Fruit fly (Drosophila melanogaster) whole organism, prepupa: ENCODE measurements around the gene CG13312.

Experiments
- Blimp-1 ChIP-seq: fragments of 200-800 bp; sonication (Bioruptor generic); optimal IDR thresholded peaks from 3 replicates; lab custom pipeline; 2017; ENCODE audit warnings: missing biosample characterization, missing genetic modification characterization, mild to moderate bottlenecking, moderate library complexity, missing genetic modification reagents
- CG10631 ChIP-seq: fragments of 200-800 bp; sonication (Bioruptor generic); optimal IDR thresholded peaks from 2 replicates; lab custom pipeline; 2016; ENCODE audit warnings: missing biosample characterization, missing genetic modification characterization
- CG10669 ChIP-seq: fragments of 200-800 bp; sonication (Bioruptor generic); optimal IDR thresholded peaks from 3 replicates; lab custom pipeline; 2018; ENCODE audit warnings: missing biosample characterization, mild to moderate bottlenecking, missing genetic modification characterization, moderate library complexity
- CG11294 ChIP-seq: fragments of 200-800 bp; sonication (Bioruptor generic); IDR thresholded peaks from 2 replicates; pipeline ENCODE4 v1.3.6; 2022; ENCODE audit warnings: missing biosample characterization, missing genetic modification characterization
- CG11762 ChIP-seq: fragments of 200-800 bp; sonication (Bioruptor generic); optimal IDR thresholded peaks from 3 replicates; lab custom pipeline; 2016; ENCODE audit warnings: missing biosample characterization, missing genetic modification characterization; ENCODE audit not compliant: insufficient read depth
- CG11902 ChIP-seq: fragments of 200-800 bp; sonication (Bioruptor generic); optimal IDR thresholded peaks from 3 replicates; lab custom pipeline; 2016; ENCODE audit warnings: missing biosample characterization, missing genetic modification characterization
- CG15336 ChIP-seq: fragments of 200-800 bp; sonication (Bioruptor generic); IDR thresholded peaks from 2 replicates; pipeline ENCODE4 v1.3.6; 2022; ENCODE audit warnings: missing biosample characterization, missing genetic modification characterization
- CG1621 ChIP-seq: fragments of 200-800 bp; sonication (Bioruptor generic); optimal IDR thresholded peaks from 3 replicates; lab custom pipeline; 2018; ENCODE audit warnings: missing biosample characterization, mild to moderate bottlenecking, missing genetic modification characterization
- CG16779 ChIP-seq: fragments of 200-800 bp; sonication (Bioruptor generic); optimal IDR thresholded peaks from 3 replicates; lab custom pipeline; 2017; ENCODE audit warnings: missing biosample characterization, mild to moderate bottlenecking, missing genetic modification characterization
- CG31627 ChIP-seq: fragments of 200-800 bp; sonication (Bioruptor generic); optimal IDR thresholded peaks from 3 replicates; lab custom pipeline; 2016; ENCODE audit warnings: missing biosample characterization, missing genetic modification characterization
- CG32006 ChIP-seq: fragments of 200-800 bp; sonication (Bioruptor generic); optimal IDR thresholded peaks from 3 replicates; lab custom pipeline; 2017; ENCODE audit warnings: missing biosample characterization, mild to moderate bottlenecking, missing genetic modification characterization
- CG34406 ChIP-seq: fragments of 200-800 bp; sonication (Bioruptor generic); optimal IDR thresholded peaks from 3 replicates; lab custom pipeline; 2016; ENCODE audit warnings: missing biosample characterization, missing genetic modification characterization
- CG3919 ChIP-seq: fragments of 200-800 bp; sonication (Bioruptor generic); optimal IDR thresholded peaks from 3 replicates; lab custom pipeline; 2016; ENCODE audit warnings: missing biosample characterization, missing genetic modification characterization
- CG6163 ChIP-seq: fragments of 200-800 bp; sonication (Bioruptor generic); IDR thresholded peaks from 3 replicates; pipeline ENCODE4 v1.3.6; 2022; ENCODE audit warnings: missing biosample characterization, missing genetic modification characterization
- CG6276 ChIP-seq: fragments of 200-800 bp; sonication (Bioruptor generic); optimal IDR thresholded peaks from 2 replicates; lab custom pipeline; 2017; ENCODE audit warnings: missing biosample characterization, mild to moderate bottlenecking, missing genetic modification characterization
- CG6808 ChIP-seq: fragments of 200-800 bp; sonication (Bioruptor generic); optimal IDR thresholded peaks from 3 replicates; lab custom pipeline; 2017; ENCODE audit warnings: missing biosample characterization, missing genetic modification characterization, mild to moderate bottlenecking, moderate library complexity, missing genetic modification reagents
- CG7368 ChIP-seq: fragments of 200-800 bp; sonication (Bioruptor generic); optimal IDR thresholded peaks from 3 replicates; lab custom pipeline; 2016; ENCODE audit warnings: missing biosample characterization, missing genetic modification characterization
- CG8319 ChIP-seq: fragments of 200-800 bp; sonication (Bioruptor generic); optimal IDR thresholded peaks from 3 replicates; lab custom pipeline; 2016; ENCODE audit warnings: missing biosample characterization, missing genetic modification characterization
- CG9139 ChIP-seq: fragments of 200-800 bp; sonication (Bioruptor generic); optimal IDR thresholded peaks from 3 replicates; lab custom pipeline; 2017; ENCODE audit warnings: missing biosample characterization, mild to moderate bottlenecking, missing genetic modification characterization
- Eip75B ChIP-seq: fragments of 200-800 bp; sonication (Bioruptor generic); optimal IDR thresholded peaks from 3 replicates; lab custom pipeline; 2016; ENCODE audit warnings: missing biosample characterization, missing genetic modification characterization
- Eip78C ChIP-seq: fragments of 200-800 bp; sonication (Bioruptor generic); peaks from one replicate; lab custom pipeline; 2016; ENCODE audit warnings: missing biosample characterization, missing genetic modification characterization
- Ets21C ChIP-seq: fragments of 200-800 bp; sonication (Bioruptor generic); optimal IDR thresholded peaks from 3 replicates; lab custom pipeline; 2016; ENCODE audit warnings: missing biosample characterization, missing genetic modification characterization
- Ets96B ChIP-seq: fragments of 200-800 bp; optimal IDR thresholded peaks from 2 replicates; lab custom pipeline; 2019; ENCODE audit warnings: missing biosample characterization, mild to moderate bottlenecking, missing genetic modification characterization, moderate library complexity
- Gug ChIP-seq: fragments of 200-800 bp; sonication (Bioruptor generic); IDR thresholded peaks from 2 replicates; pipeline ENCODE4 v1.3.6; 2022; ENCODE audit warnings: missing biosample characterization, missing genetic modification characterization
- Hr38 ChIP-seq: sonication (Bioruptor generic); optimal IDR thresholded peaks from 2 replicates; lab custom pipeline; 2016; ENCODE audit warnings: missing biosample characterization, missing genetic modification characterization
- Hr4 ChIP-seq: fragments of 200-800 bp; sonication (Bioruptor generic); optimal IDR thresholded peaks from 3 replicates; lab custom pipeline; 2016; ENCODE audit warnings: missing biosample characterization, missing genetic modification characterization
- Lpt ChIP-seq: fragments of 200-800 bp; sonication (Bioruptor generic); optimal IDR thresholded peaks from 3 replicates; lab custom pipeline; 2016; ENCODE audit warnings: missing biosample characterization, missing genetic modification characterization
- Met ChIP-seq: fragments of 200-800 bp; sonication (Bioruptor generic); optimal IDR thresholded peaks from 3 replicates; lab custom pipeline; 2016; ENCODE audit warnings: missing biosample characterization, missing genetic modification characterization
- Smox ChIP-seq: fragments of 200-800 bp; sonication (Bioruptor generic); optimal IDR thresholded peaks from 3 replicates; lab custom pipeline; 2016; ENCODE audit warnings: missing biosample characterization, missing genetic modification characterization
- Sox102F ChIP-seq: fragments of 200-800 bp; sonication (Bioruptor generic); optimal IDR thresholded peaks from 2 replicates; lab custom pipeline; 2016; ENCODE audit warnings: missing biosample characterization, mild to moderate bottlenecking, missing genetic modification characterization
- Sox14 ChIP-seq: fragments of 200-800 bp; sonication (Bioruptor generic); optimal IDR thresholded peaks from 3 replicates; lab custom pipeline; 2016; ENCODE audit warnings: missing biosample characterization, missing genetic modification characterization
- Sox15 ChIP-seq: fragments of 200-800 bp; sonication (Bioruptor generic); optimal IDR thresholded peaks from 3 replicates; lab custom pipeline; 2016; ENCODE audit warnings: missing biosample characterization, missing genetic modification characterization
- achi ChIP-seq: fragments of 200-800 bp; sonication (Bioruptor generic); optimal IDR thresholded peaks from 3 replicates; lab custom pipeline; 2016; ENCODE audit warnings: missing biosample characterization, missing genetic modification characterization
- acj6 ChIP-seq: fragments of 200-800 bp; sonication (Bioruptor generic); optimal IDR thresholded peaks from 3 replicates; lab custom pipeline; 2016; ENCODE audit warnings: missing biosample characterization, missing genetic modification characterization
- cyc ChIP-seq: fragments of 200-800 bp; sonication (Bioruptor generic); optimal IDR thresholded peaks from 3 replicates; lab custom pipeline; 2016; ENCODE audit warnings: missing biosample characterization, missing genetic modification characterization
- eg ChIP-seq: fragments of 200-800 bp; sonication (Bioruptor generic); IDR thresholded peaks from 3 replicates; pipeline ENCODE4 v1.3.6; 2022; ENCODE audit warnings: missing biosample characterization, missing genetic modification characterization
- esn ChIP-seq: fragments of 200-800 bp; sonication (Bioruptor generic); optimal IDR thresholded peaks from 2 replicates; lab custom pipeline; 2016; ENCODE audit warnings: missing biosample characterization, mild to moderate bottlenecking, missing genetic modification characterization, moderate library complexity
- fd59A ChIP-seq: fragments of 200-800 bp; sonication (Bioruptor generic); optimal IDR thresholded peaks from 2 replicates; lab custom pipeline; 2017; ENCODE audit warnings: missing biosample characterization, mild to moderate bottlenecking, missing genetic modification characterization, missing genetic modification reagents
- fd85E ChIP-seq: fragments of 200-800 bp; sonication (Bioruptor generic); optimal IDR thresholded peaks from 3 replicates; lab custom pipeline; 2016; ENCODE audit warnings: missing biosample characterization, missing genetic modification characterization
- fkh ChIP-seq: fragments of 200-800 bp; sonication (Bioruptor generic); optimal IDR thresholded peaks from 3 replicates; lab custom pipeline; 2017; ENCODE audit warnings: missing biosample characterization, mild to moderate bottlenecking, missing genetic modification characterization, moderate library complexity
- lz ChIP-seq: fragments of 200-800 bp; sonication (Bioruptor generic); optimal IDR thresholded peaks from 3 replicates; lab custom pipeline; 2016; ENCODE audit warnings: missing biosample characterization, missing genetic modification characterization
- net ChIP-seq: fragments of 200-800 bp; sonication (Bioruptor generic); optimal IDR thresholded peaks from 3 replicates; lab custom pipeline; 2016; ENCODE audit warnings: missing biosample characterization, missing genetic modification characterization
- ss ChIP-seq, 2 experiments: fragments of 200-800 bp; sonication (Bioruptor generic); optimal IDR thresholded peaks; 2 replicates in 1 of 2; 3 replicates in 1 of 2; lab custom pipeline; 2017 to 2018; ENCODE audit warnings: mild to moderate bottlenecking in 2 of 2, missing biosample characterization in 2 of 2, missing genetic modification characterization in 2 of 2, moderate library complexity in 1 of 2
- svp ChIP-seq: fragments of 200-800 bp; sonication (Bioruptor generic); peaks from one replicate; lab custom pipeline; 2016; ENCODE audit warnings: missing biosample characterization, missing genetic modification characterization
- topi ChIP-seq: fragments of 200-800 bp; sonication (Bioruptor generic); optimal IDR thresholded peaks from 3 replicates; lab custom pipeline; 2016; ENCODE audit warnings: missing biosample characterization, missing genetic modification characterization
- vri ChIP-seq: fragments of 200-800 bp; sonication (Bioruptor generic); optimal IDR thresholded peaks from 3 replicates; lab custom pipeline; 2016; ENCODE audit warnings: missing biosample characterization, mild to moderate bottlenecking, missing genetic modification characterization

CG13312 gene

DNA sequence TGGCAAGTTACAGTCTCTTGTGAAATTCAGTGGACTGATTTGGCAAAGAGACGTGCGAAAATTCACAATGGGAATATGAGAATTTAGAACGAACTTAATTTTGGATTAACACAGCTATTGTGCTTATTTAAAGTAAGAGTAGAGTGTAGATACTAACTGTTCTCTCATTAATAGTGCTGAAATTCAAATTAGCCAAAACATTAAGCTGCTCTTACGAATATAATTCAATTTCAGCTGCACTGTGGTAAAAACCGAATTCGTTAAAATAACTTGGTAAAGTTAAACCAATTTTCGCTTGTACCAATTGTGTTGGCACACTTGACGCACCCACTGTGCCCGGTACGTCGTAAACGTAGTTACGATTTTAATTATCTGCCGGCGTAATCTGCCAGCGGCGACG lies 39.1 kb downstream of the CG13312 start (continued):
- TF ChIP-seq CG16779 (peak; percentile 35), ss (GFP tag; optimal IDR thresholded peaks at IDR 0.05; lab: Kevin White, UChicago) (peak; percentile 35 to 71), CG32006 (peak; percentile 84), CG3919 (GFP tag; lab: Kevin White, UChicago) (peak; percentile 74), CG9139 (peak; percentile 30), net (GFP tag; lab: Kevin White, UChicago) (peak; percentile 79), eg (GFP tag; lab: Robert Waterston, UW) (peak; percentile 74), Smox (GFP tag; lab: Kevin White, UChicago) (peak; percentile 49), fd85E (no peak), CG31627 (GFP tag; lab: Kevin White, UChicago) (peak; percentile 72), acj6 (peak; percentile 73), Gug (GFP tag; lab: Robert Waterston, UW) (peak; percentile 48; the same call in 1 of the 2 replicates), Eip78C (GFP tag; lab: Kevin White, UChicago) (peak; percentile 95), Met (GFP tag; lab: Kevin White, UChicago) (peak; percentile 69), svp (GFP tag; lab: Kevin White, UChicago) (peak; percentile 80), cyc (GFP tag; lab: Kevin White, UChicago) (peak; percentile 56), CG11902 (GFP tag; lab: Kevin White, UChicago) (peak; percentile 63), CG15336 (GFP tag; lab: Robert Waterston, UW) (peak; percentile 62), Sox15 (GFP tag; lab: Kevin White, UChicago) (peak; percentile 73), CG6808 (GFP tag; lab: Kevin White, UChicago) (peak; percentile 72), esn (GFP tag; lab: Kevin White, UChicago) (peak; percentile 70), fkh (no peak), CG7368 (GFP tag; lab: Kevin White, UChicago) (peak; percentile 58), lz (GFP tag; lab: Kevin White, UChicago) (peak; percentile 66), Ets21C (peak; percentile 57), CG34406 (GFP tag; lab: Kevin White, UChicago) (peak; percentile 65), CG10631 (peak; percentile 66)
- TF ChIP-seq, all 60 proteins: peak for 55

DNA sequence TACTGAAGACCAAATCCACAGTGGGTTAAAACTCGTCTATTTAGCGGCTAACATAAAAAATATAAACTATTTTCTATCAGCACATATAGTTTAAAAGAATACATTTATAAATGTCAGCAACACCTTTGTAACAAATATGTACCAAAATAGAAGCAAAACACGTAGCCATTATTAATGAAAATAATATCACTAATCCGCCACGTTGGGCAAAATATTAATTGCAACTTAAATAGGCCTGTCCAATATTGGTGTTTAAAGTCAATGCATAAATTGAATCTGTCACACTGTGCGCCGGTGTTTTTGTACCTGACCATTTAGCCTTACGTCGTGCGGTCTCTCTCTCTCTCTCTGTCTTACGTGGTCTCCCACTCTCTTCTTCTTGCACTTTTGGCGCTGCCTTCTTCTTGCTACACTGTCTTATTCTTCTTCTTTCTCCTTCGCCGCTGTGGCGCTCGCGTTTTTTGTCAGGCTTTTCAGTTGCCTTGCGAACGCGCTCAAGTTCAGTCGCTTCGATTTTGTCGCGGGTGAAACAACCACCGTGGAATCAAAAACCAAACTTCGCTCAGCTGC lies 41.0 kb downstream of the CG13312 start:
- TF ChIP-seq vri (GFP tag; lab: Kevin White, UChicago) (peak; percentile 94), acj6 (peak; percentile 99), Met (GFP tag; lab: Kevin White, UChicago) (peak; percentile 99), Lpt (GFP tag; lab: Kevin White, UChicago) (peak; percentile 87), Blimp-1 (GFP tag; lab: Kevin White, UChicago) (peak; percentile 94), CG34406 (GFP tag; lab: Kevin White, UChicago) (peak; percentile 98), Sox102F (GFP tag; lab: Kevin White, UChicago) (peak; percentile 98), CG1621 (tag; lab: Kevin White, UChicago) (peak; percentile 98), CG10631 (peak; percentile 98), CG7368 (GFP tag; lab: Kevin White, UChicago) (peak; percentile 97), Gug (GFP tag; lab: Robert Waterston, UW) (peak; percentile 97), CG11902 (GFP tag; lab: Kevin White, UChicago) (peak; percentile 98), CG6163 (GFP tag; lab: Robert Waterston, UW) (peak; percentile 94), CG3919 (GFP tag; lab: Kevin White, UChicago) (peak; percentile 94), fd85E (peak; percentile 95), fd59A (peak; percentile 99), Smox (GFP tag; lab: Kevin White, UChicago) (peak; percentile 99), CG8319 (peak; percentile 94), CG9139 (peak; percentile 80), CG11294 (peak; percentile 95), Eip75B (GFP tag; lab: Kevin White, UChicago) (peak; percentile 97), eg (GFP tag; lab: Robert Waterston, UW) (peak; percentile 96), fkh (peak; percentile 72), Hr38 (GFP tag; lab: Kevin White, UChicago) (peak; percentile 39), Ets21C (peak; percentile 98), Ets96B (tag; lab: Kevin White, UChicago) (peak; percentile 95), CG11762 (GFP tag; lab: Kevin White, UChicago) (peak; percentile 97), net (GFP tag; lab: Kevin White, UChicago) (peak; percentile 97), svp (GFP tag; lab: Kevin White, UChicago) (peak; percentile 99), topi (GFP tag; lab: Kevin White, UChicago) (peak; percentile 98), Sox14 (GFP tag; lab: Kevin White, UChicago) (peak; percentile 99), Hr4 (GFP tag; lab: Kevin White, UChicago) (peak; percentile 97), CG32006 (peak; percentile 97), CG10669 (GFP tag; lab: Kevin White, UChicago) (peak; percentile 93), achi (GFP tag; lab: Kevin White, UChicago) (peak; percentile 96), CG6276 (GFP tag; lab: Kevin White, UChicago) (peak; percentile 96), Eip78C (GFP tag; lab: Kevin White, UChicago) (peak; percentile 99), lz (GFP tag; lab: Kevin White, UChicago) (peak; percentile 99)
